Fruit fly (Drosophila melanogaster) whole organism, prepupa: Measurements from ENCODE around the gene CG2200.

ENCODE experiments used
- Blimp-1 ChIP-seq: fragments of 200-800 bp; sonication (Bioruptor generic); optimal IDR thresholded peaks from 3 replicates; lab custom pipeline; 2017; ENCODE audit warnings: missing biosample characterization, missing genetic modification characterization, mild to moderate bottlenecking, moderate library complexity, missing genetic modification reagents
- CG10631 ChIP-seq: fragments of 200-800 bp; sonication (Bioruptor generic); optimal IDR thresholded peaks from 2 replicates; lab custom pipeline; 2016; ENCODE audit warnings: missing biosample characterization, missing genetic modification characterization
- CG10669 ChIP-seq: fragments of 200-800 bp; sonication (Bioruptor generic); optimal IDR thresholded peaks from 3 replicates; lab custom pipeline; 2018; ENCODE audit warnings: missing biosample characterization, mild to moderate bottlenecking, missing genetic modification characterization, moderate library complexity
- CG11762 ChIP-seq: fragments of 200-800 bp; sonication (Bioruptor generic); optimal IDR thresholded peaks from 3 replicates; lab custom pipeline; 2016; ENCODE audit warnings: missing biosample characterization, missing genetic modification characterization; ENCODE audit not compliant: insufficient read depth
- CG11902 ChIP-seq: fragments of 200-800 bp; sonication (Bioruptor generic); optimal IDR thresholded peaks from 3 replicates; lab custom pipeline; 2016; ENCODE audit warnings: missing biosample characterization, missing genetic modification characterization
- CG15336 ChIP-seq: fragments of 200-800 bp; sonication (Bioruptor generic); IDR thresholded peaks from 2 replicates; pipeline ENCODE4 v1.3.6; 2022; ENCODE audit warnings: missing biosample characterization, missing genetic modification characterization
- CG1621 ChIP-seq: fragments of 200-800 bp; sonication (Bioruptor generic); optimal IDR thresholded peaks from 3 replicates; lab custom pipeline; 2018; ENCODE audit warnings: missing biosample characterization, mild to moderate bottlenecking, missing genetic modification characterization
- CG16779 ChIP-seq: fragments of 200-800 bp; sonication (Bioruptor generic); optimal IDR thresholded peaks from 3 replicates; lab custom pipeline; 2017; ENCODE audit warnings: missing biosample characterization, mild to moderate bottlenecking, missing genetic modification characterization
- CG3032 ChIP-seq: fragments of 200-800 bp; optimal IDR thresholded peaks from 2 replicates; lab custom pipeline; 2019; ENCODE audit warnings: missing biosample characterization, mild to moderate bottlenecking, missing genetic modification characterization, moderate library complexity
- CG31627 ChIP-seq: fragments of 200-800 bp; sonication (Bioruptor generic); optimal IDR thresholded peaks from 3 replicates; lab custom pipeline; 2016; ENCODE audit warnings: missing biosample characterization, missing genetic modification characterization
- CG32006 ChIP-seq: fragments of 200-800 bp; sonication (Bioruptor generic); optimal IDR thresholded peaks from 3 replicates; lab custom pipeline; 2017; ENCODE audit warnings: missing biosample characterization, mild to moderate bottlenecking, missing genetic modification characterization
- CG34406 ChIP-seq: fragments of 200-800 bp; sonication (Bioruptor generic); optimal IDR thresholded peaks from 3 replicates; lab custom pipeline; 2016; ENCODE audit warnings: missing biosample characterization, missing genetic modification characterization
- CG4318 ChIP-seq: fragments of 200-800 bp; sonication (Bioruptor generic); optimal IDR thresholded peaks from 3 replicates; lab custom pipeline; 2017; ENCODE audit warnings: missing biosample characterization, mild to moderate bottlenecking, missing genetic modification characterization
- CG6163 ChIP-seq: fragments of 200-800 bp; sonication (Bioruptor generic); IDR thresholded peaks from 3 replicates; pipeline ENCODE4 v1.3.6; 2022; ENCODE audit warnings: missing biosample characterization, missing genetic modification characterization
- CG6276 ChIP-seq: fragments of 200-800 bp; sonication (Bioruptor generic); optimal IDR thresholded peaks from 2 replicates; lab custom pipeline; 2017; ENCODE audit warnings: missing biosample characterization, mild to moderate bottlenecking, missing genetic modification characterization
- CG6854 ChIP-seq: fragments of 200-800 bp; sonication (Bioruptor generic); optimal IDR thresholded peaks from 2 replicates; lab custom pipeline; 2017; ENCODE audit warnings: missing biosample characterization, mild to moderate bottlenecking, missing genetic modification characterization
- CG7368 ChIP-seq: fragments of 200-800 bp; sonication (Bioruptor generic); optimal IDR thresholded peaks from 3 replicates; lab custom pipeline; 2016; ENCODE audit warnings: missing biosample characterization, missing genetic modification characterization
- CG8119 ChIP-seq: fragments of 200-800 bp; sonication (Bioruptor generic); IDR thresholded peaks from 3 replicates; pipeline ENCODE4 v1.3.6; 2022; ENCODE audit warnings: missing biosample characterization, missing genetic modification characterization
- CG8319 ChIP-seq: fragments of 200-800 bp; sonication (Bioruptor generic); optimal IDR thresholded peaks from 3 replicates; lab custom pipeline; 2016; ENCODE audit warnings: missing biosample characterization, missing genetic modification characterization
- CG8632 ChIP-seq: fragments of 200-800 bp; sonication (Bioruptor generic); optimal IDR thresholded peaks from 3 replicates; lab custom pipeline; 2016; ENCODE audit warnings: missing biosample characterization, missing genetic modification characterization
- CG9139 ChIP-seq: fragments of 200-800 bp; sonication (Bioruptor generic); optimal IDR thresholded peaks from 3 replicates; lab custom pipeline; 2017; ENCODE audit warnings: missing biosample characterization, mild to moderate bottlenecking, missing genetic modification characterization
- Eip75B ChIP-seq: fragments of 200-800 bp; sonication (Bioruptor generic); optimal IDR thresholded peaks from 3 replicates; lab custom pipeline; 2016; ENCODE audit warnings: missing biosample characterization, missing genetic modification characterization
- Eip78C ChIP-seq: fragments of 200-800 bp; sonication (Bioruptor generic); peaks from one replicate; lab custom pipeline; 2016; ENCODE audit warnings: missing biosample characterization, missing genetic modification characterization
- Ets21C ChIP-seq: fragments of 200-800 bp; sonication (Bioruptor generic); optimal IDR thresholded peaks from 3 replicates; lab custom pipeline; 2016; ENCODE audit warnings: missing biosample characterization, missing genetic modification characterization
- Ets96B ChIP-seq: fragments of 200-800 bp; optimal IDR thresholded peaks from 2 replicates; lab custom pipeline; 2019; ENCODE audit warnings: missing biosample characterization, mild to moderate bottlenecking, missing genetic modification characterization, moderate library complexity
- Hr38 ChIP-seq: sonication (Bioruptor generic); optimal IDR thresholded peaks from 2 replicates; lab custom pipeline; 2016; ENCODE audit warnings: missing biosample characterization, missing genetic modification characterization
- Hr39 ChIP-seq: fragments of 200-800 bp; sonication (Bioruptor generic); optimal IDR thresholded peaks from 2 replicates; lab custom pipeline; 2016; ENCODE audit warnings: missing biosample characterization, missing genetic modification characterization
- Hr4 ChIP-seq: fragments of 200-800 bp; sonication (Bioruptor generic); optimal IDR thresholded peaks from 3 replicates; lab custom pipeline; 2016; ENCODE audit warnings: missing biosample characterization, missing genetic modification characterization
- Met ChIP-seq: fragments of 200-800 bp; sonication (Bioruptor generic); optimal IDR thresholded peaks from 3 replicates; lab custom pipeline; 2016; ENCODE audit warnings: missing biosample characterization, missing genetic modification characterization
- Smox ChIP-seq: fragments of 200-800 bp; sonication (Bioruptor generic); optimal IDR thresholded peaks from 3 replicates; lab custom pipeline; 2016; ENCODE audit warnings: missing biosample characterization, missing genetic modification characterization
- Sox102F ChIP-seq: fragments of 200-800 bp; sonication (Bioruptor generic); optimal IDR thresholded peaks from 2 replicates; lab custom pipeline; 2016; ENCODE audit warnings: missing biosample characterization, mild to moderate bottlenecking, missing genetic modification characterization
- Sox14 ChIP-seq: fragments of 200-800 bp; sonication (Bioruptor generic); optimal IDR thresholded peaks from 3 replicates; lab custom pipeline; 2016; ENCODE audit warnings: missing biosample characterization, missing genetic modification characterization
- Sox15 ChIP-seq: fragments of 200-800 bp; sonication (Bioruptor generic); optimal IDR thresholded peaks from 3 replicates; lab custom pipeline; 2016; ENCODE audit warnings: missing biosample characterization, missing genetic modification characterization
- acj6 ChIP-seq: fragments of 200-800 bp; sonication (Bioruptor generic); optimal IDR thresholded peaks from 3 replicates; lab custom pipeline; 2016; ENCODE audit warnings: missing biosample characterization, missing genetic modification characterization
- cyc ChIP-seq: fragments of 200-800 bp; sonication (Bioruptor generic); optimal IDR thresholded peaks from 3 replicates; lab custom pipeline; 2016; ENCODE audit warnings: missing biosample characterization, missing genetic modification characterization
- dac ChIP-seq: fragments of 200-800 bp; sonication (Bioruptor generic); optimal IDR thresholded peaks from 2 replicates; lab custom pipeline; 2017; ENCODE audit warnings: missing biosample characterization, mild to moderate bottlenecking, missing genetic modification characterization
- dsx ChIP-seq: fragments of 200-800 bp; optimal IDR thresholded peaks from 3 replicates; lab custom pipeline; 2019; ENCODE audit warnings: missing biosample characterization, mild to moderate bottlenecking, missing genetic modification characterization, moderate library complexity; ENCODE audit not compliant: poor library complexity, severe bottlenecking
- eg ChIP-seq: fragments of 200-800 bp; sonication (Bioruptor generic); IDR thresholded peaks from 3 replicates; pipeline ENCODE4 v1.3.6; 2022; ENCODE audit warnings: missing biosample characterization, missing genetic modification characterization
- esn ChIP-seq: fragments of 200-800 bp; sonication (Bioruptor generic); optimal IDR thresholded peaks from 2 replicates; lab custom pipeline; 2016; ENCODE audit warnings: missing biosample characterization, mild to moderate bottlenecking, missing genetic modification characterization, moderate library complexity
- fd59A ChIP-seq: fragments of 200-800 bp; sonication (Bioruptor generic); optimal IDR thresholded peaks from 2 replicates; lab custom pipeline; 2017; ENCODE audit warnings: missing biosample characterization, mild to moderate bottlenecking, missing genetic modification characterization, missing genetic modification reagents
- fd85E ChIP-seq: fragments of 200-800 bp; sonication (Bioruptor generic); optimal IDR thresholded peaks from 3 replicates; lab custom pipeline; 2016; ENCODE audit warnings: missing biosample characterization, missing genetic modification characterization
- fkh ChIP-seq: fragments of 200-800 bp; sonication (Bioruptor generic); optimal IDR thresholded peaks from 3 replicates; lab custom pipeline; 2017; ENCODE audit warnings: missing biosample characterization, mild to moderate bottlenecking, missing genetic modification characterization, moderate library complexity
- lz ChIP-seq: fragments of 200-800 bp; sonication (Bioruptor generic); optimal IDR thresholded peaks from 3 replicates; lab custom pipeline; 2016; ENCODE audit warnings: missing biosample characterization, missing genetic modification characterization
- net ChIP-seq: fragments of 200-800 bp; sonication (Bioruptor generic); optimal IDR thresholded peaks from 3 replicates; lab custom pipeline; 2016; ENCODE audit warnings: missing biosample characterization, missing genetic modification characterization
- pdm3 ChIP-seq: fragments of 200-800 bp; sonication (Bioruptor generic); optimal IDR thresholded peaks from 3 replicates; lab custom pipeline; 2016; ENCODE audit warnings: missing biosample characterization, missing genetic modification characterization
- salr ChIP-seq, 2 experiments: fragments of 200-800 bp; sonication (Bioruptor generic); optimal IDR thresholded peaks; 3 replicates each; lab custom pipeline; 2016 to 2018; ENCODE audit warnings: missing biosample characterization in 2 of 2, missing genetic modification characterization in 2 of 2, mild to moderate bottlenecking in 1 of 2
- spab ChIP-seq: fragments of 200-800 bp; sonication (Bioruptor generic); optimal IDR thresholded peaks from 2 replicates; lab custom pipeline; 2017; ENCODE audit warnings: missing biosample characterization, mild to moderate bottlenecking, missing genetic modification characterization, missing genetic modification reagents
- ss ChIP-seq, 2 experiments: fragments of 200-800 bp; sonication (Bioruptor generic); optimal IDR thresholded peaks; 2 replicates in 1 of 2; 3 replicates in 1 of 2; lab custom pipeline; 2017 to 2018; ENCODE audit warnings: mild to moderate bottlenecking in 2 of 2, missing biosample characterization in 2 of 2, missing genetic modification characterization in 2 of 2, moderate library complexity in 1 of 2
- svp ChIP-seq: fragments of 200-800 bp; sonication (Bioruptor generic); peaks from one replicate; lab custom pipeline; 2016; ENCODE audit warnings: missing biosample characterization, missing genetic modification characterization
- topi ChIP-seq: fragments of 200-800 bp; sonication (Bioruptor generic); optimal IDR thresholded peaks from 3 replicates; lab custom pipeline; 2016; ENCODE audit warnings: missing biosample characterization, missing genetic modification characterization
- vri ChIP-seq: fragments of 200-800 bp; sonication (Bioruptor generic); optimal IDR thresholded peaks from 3 replicates; lab custom pipeline; 2016; ENCODE audit warnings: missing biosample characterization, mild to moderate bottlenecking, missing genetic modification characterization

CG2200 gene

DNA sequence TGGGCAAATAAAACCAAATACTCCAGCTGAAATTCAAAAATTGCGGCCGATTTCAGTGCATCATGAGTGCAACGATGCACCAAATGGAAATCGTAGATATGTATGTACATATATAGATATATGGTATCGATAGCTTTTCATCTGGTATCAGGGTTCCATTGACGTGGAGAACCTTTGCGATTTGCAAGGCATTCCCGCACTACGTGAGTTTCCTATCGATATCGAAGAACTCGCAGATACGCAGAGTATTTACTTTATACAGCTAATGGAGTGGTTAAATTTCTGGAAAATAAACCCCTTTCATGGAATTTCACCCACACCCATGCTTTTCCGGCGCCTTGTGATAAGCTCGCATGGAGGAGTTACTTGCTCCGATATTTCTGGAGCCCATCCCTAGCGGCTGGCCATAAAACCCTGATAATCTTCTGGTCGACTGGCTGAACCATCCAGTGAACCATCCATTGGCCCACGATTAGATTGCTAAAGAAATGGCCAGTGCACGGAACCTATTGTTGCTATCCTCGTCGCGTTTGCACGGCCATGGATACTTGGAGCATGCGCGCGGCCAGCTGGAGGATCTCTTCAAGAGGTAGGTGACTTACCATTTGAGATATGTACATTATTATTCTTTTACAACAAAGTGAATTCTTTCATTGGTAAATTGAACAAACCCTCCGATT is at the start of gene CG2200:
Gene CG2200 (plus strand): TSS at position 215 of the 680 bp plus-strand sequence.
- TF ChIP-seq Ets21C (GFP tag; lab: Kevin White, UChicago) (peak; percentile 72), Eip78C (GFP tag; lab: Kevin White, UChicago) (peak; percentile 88), CG16779 (tag; lab: Kevin White, UChicago) (no peak), topi (GFP tag; lab: Kevin White, UChicago) (peak; percentile 78), Smox (GFP tag; lab: Kevin White, UChicago) (peak; percentile 77), CG31627 (GFP tag; lab: Kevin White, UChicago) (peak; percentile 74), CG6854 (peak; percentile 29), CG9139 (GFP tag; lab: Kevin White, UChicago) (no peak), CG34406 (GFP tag; lab: Kevin White, UChicago) (peak; percentile 60), CG4318 (GFP tag; lab: Kevin White, UChicago) (no peak), CG6163 (GFP tag; lab: Robert Waterston, UW) (peak; percentile 70), spab (no peak), salr (GFP tag; optimal IDR thresholded peaks at IDR 0.05; lab: Kevin White, UChicago) (peak in 1 of 2 experiments; percentile 19), CG1621 (tag; lab: Kevin White, UChicago) (peak; percentile 38), CG11902 (GFP tag; lab: Kevin White, UChicago) (peak; percentile 35), CG10631 (peak; percentile 64), CG15336 (GFP tag; lab: Robert Waterston, UW) (peak; percentile 63), CG6276 (GFP tag; lab: Kevin White, UChicago) (no peak), Blimp-1 (peak; percentile 2), fkh (peak; percentile 50), dsx (GFP tag; lab: Kevin White, UChicago) (peak; percentile 22), fd85E (GFP tag; lab: Kevin White, UChicago) (peak; percentile 36), Hr39 (GFP tag; lab: Kevin White, UChicago) (peak; percentile 72), lz (GFP tag; lab: Kevin White, UChicago) (peak; percentile 78), CG8119 (GFP tag; lab: Robert Waterston, UW) (peak; percentile 57; the same call in 2 of the 3 replicates), esn (GFP tag; lab: Kevin White, UChicago) (peak; percentile 84), Sox102F (GFP tag; lab: Kevin White, UChicago) (peak; percentile 82), CG8632 (GFP tag; lab: Kevin White, UChicago) (peak; percentile 57), dac (GFP tag; lab: Kevin White, UChicago) (peak; percentile 8), cyc (GFP tag; lab: Kevin White, UChicago) (peak; percentile 72), CG7368 (GFP tag; lab: Kevin White, UChicago) (peak; percentile 71), CG11762 (GFP tag; lab: Kevin White, UChicago) (peak; percentile 44), svp (peak; percentile 93), Hr38 (no peak), acj6 (peak; percentile 70), Hr4 (GFP tag; lab: Kevin White, UChicago) (peak; percentile 70), Eip75B (peak; percentile 64), fd59A (GFP tag; lab: Kevin White, UChicago) (no peak), ss (GFP tag; optimal IDR thresholded peaks at IDR 0.05; lab: Kevin White, UChicago) (no peak), CG8319 (GFP tag; lab: Kevin White, UChicago) (peak; percentile 59), Ets96B (tag; lab: Kevin White, UChicago) (peak; percentile 39), pdm3 (GFP tag; lab: Kevin White, UChicago) (peak; percentile 81), eg (GFP tag; lab: Robert Waterston, UW) (peak; percentile 74), Met (GFP tag; lab: Kevin White, UChicago) (peak; percentile 73), Sox14 (GFP tag; lab: Kevin White, UChicago) (peak; percentile 76), vri (GFP tag; lab: Kevin White, UChicago) (peak; percentile 68), net (peak; percentile 66), CG10669 (GFP tag; lab: Kevin White, UChicago) (peak; percentile 58), CG32006 (GFP tag; lab: Kevin White, UChicago) (peak; percentile 58), Sox15 (GFP tag; lab: Kevin White, UChicago) (peak; percentile 62), CG3032 (peak; percentile 66)
